Worm (Caenorhabditis elegans) whole organism, L3 larva: ENCODE results near the gene slc-25A10.
A peak's percentile ranks its signal among the peaks of the same experiment; 100 is the strongest.

Experiments
- R02D3.7 ChIP-seq: fragments of 150-350 bp; optimal IDR thresholded peaks from 2 replicates; lab custom pipeline; 2014; ENCODE audit warnings: missing biosample characterization, missing genetic modification characterization
- ZK546.5 ChIP-seq: sonication (generic microtip); optimal IDR thresholded peaks from 2 replicates; lab custom pipeline; 2017; ENCODE audit warnings: missing biosample characterization, missing genetic modification characterization
- aly-2 ChIP-seq: fragments of 150-350 bp; optimal IDR thresholded peaks from 2 replicates; lab custom pipeline; 2014; ENCODE audit warnings: missing biosample characterization, missing genetic modification characterization
- ama-1 ChIP-seq: fragments of 150-350 bp; optimal IDR thresholded peaks from 2 replicates; lab custom pipeline; 2018
- ceh-16 ChIP-seq: sonication (generic microtip); optimal IDR thresholded peaks from 2 replicates; lab custom pipeline; 2017; ENCODE audit warnings: missing biosample characterization, missing genetic modification characterization
- ceh-28 ChIP-seq: fragments of 150-350 bp; optimal IDR thresholded peaks from 2 replicates; lab custom pipeline; 2014; ENCODE audit warnings: missing biosample characterization, missing genetic modification reagents, missing genetic modification characterization
- ceh-82 ChIP-seq: fragments of 150-350 bp; optimal IDR thresholded peaks from 2 replicates; lab custom pipeline; 2014; ENCODE audit warnings: missing biosample characterization, missing genetic modification characterization
- ceh-9 ChIP-seq: sonication (generic microtip); optimal IDR thresholded peaks from 2 replicates; lab custom pipeline; 2018; ENCODE audit warnings: missing biosample characterization, missing genetic modification characterization
- daf-12 ChIP-seq: fragments of 150-350 bp; optimal IDR thresholded peaks from 2 replicates; lab custom pipeline; 2014; ENCODE audit warnings: missing biosample characterization, missing genetic modification reagents, missing genetic modification characterization
- egl-27 ChIP-seq: sonication (generic microtip); optimal IDR thresholded peaks from 4 replicates; lab custom pipeline; 2017; ENCODE audit warnings: missing biosample characterization, missing genetic modification reagents, missing genetic modification characterization
- egl-5 ChIP-seq: fragments of 150-350 bp; optimal IDR thresholded peaks from 2 replicates; lab custom pipeline; 2017; ENCODE audit warnings: missing biosample characterization, missing genetic modification reagents, missing genetic modification characterization, inconsistent platforms
- elt-1 ChIP-seq: fragments of 150-350 bp; optimal IDR thresholded peaks from 2 replicates; lab custom pipeline; 2014; ENCODE audit warnings: missing biosample characterization, missing genetic modification characterization
- elt-2 ChIP-seq: sonication (generic microtip); optimal IDR thresholded peaks from 2 replicates; lab custom pipeline; 2016; ENCODE audit warnings: missing genetic modification reagents, mild to moderate bottlenecking, missing genetic modification characterization, missing compliant biosample characterization
- elt-3 ChIP-seq, 3 experiments: fragments of 150-350 bp in 1 of 3; sonication (generic microtip) in 2 of 3; optimal IDR thresholded peaks; 2 replicates in 2 of 3; 4 replicates in 1 of 3; lab custom pipeline; 2014 to 2017; ENCODE audit warnings: missing biosample characterization in 3 of 3, missing genetic modification characterization in 3 of 3
- fkh-10 ChIP-seq: sonication (generic microtip); optimal IDR thresholded peaks from 2 replicates; lab custom pipeline; 2017; ENCODE audit warnings: missing biosample characterization, missing genetic modification reagents, missing genetic modification characterization
- fkh-2 ChIP-seq: fragments of 150-350 bp; optimal IDR thresholded peaks from 2 replicates; lab custom pipeline; 2014; ENCODE audit warnings: missing biosample characterization, missing genetic modification reagents, missing genetic modification characterization
- fos-1 ChIP-seq: fragments of 150-350 bp; optimal IDR thresholded peaks from 2 replicates; lab custom pipeline; 2014; ENCODE audit warnings: missing biosample characterization, missing genetic modification characterization
- hmg-11 ChIP-seq: sonication (generic microtip); optimal IDR thresholded peaks from 2 replicates; lab custom pipeline; 2016; ENCODE audit warnings: missing genetic modification characterization, missing compliant biosample characterization
- jun-1 ChIP-seq: fragments of 150-350 bp; optimal IDR thresholded peaks from 2 replicates; lab custom pipeline; 2014; ENCODE audit warnings: missing biosample characterization, missing genetic modification reagents, missing genetic modification characterization
- lin-15B ChIP-seq: fragments of 150-350 bp; optimal IDR thresholded peaks from 2 replicates; lab custom pipeline; 2014; ENCODE audit warnings: missing biosample characterization, missing genetic modification characterization
- lin-39 ChIP-seq: fragments of 150-350 bp; optimal IDR thresholded peaks from 2 replicates; lab custom pipeline; 2018; ENCODE audit warnings: missing biosample characterization, missing genetic modification reagents, missing genetic modification characterization
- lsy-12 ChIP-seq: sonication (generic microtip); optimal IDR thresholded peaks from 2 replicates; lab custom pipeline; 2016; ENCODE audit warnings: mild to moderate bottlenecking, missing genetic modification characterization, missing compliant biosample characterization
- mdl-1 ChIP-seq: fragments of 150-350 bp; optimal IDR thresholded peaks from 2 replicates; lab custom pipeline; 2014; ENCODE audit warnings: missing biosample characterization, missing genetic modification characterization
- mml-1 ChIP-seq: fragments of 150-350 bp; sonication (generic microtip); optimal IDR thresholded peaks from 3 replicates; lab custom pipeline; 2014; ENCODE audit warnings: missing biosample characterization, missing genetic modification characterization
- nfya-1 ChIP-seq: sonication (generic microtip); optimal IDR thresholded peaks from 2 replicates; lab custom pipeline; 2017; ENCODE audit warnings: missing genetic modification characterization, mild to moderate bottlenecking, missing compliant biosample characterization, antibody characterized with exemption, moderate library complexity; ENCODE audit not compliant: insufficient read depth
- nhr-11 ChIP-seq: fragments of 150-350 bp; optimal IDR thresholded peaks from 2 replicates; lab custom pipeline; 2014; ENCODE audit warnings: missing biosample characterization, missing genetic modification characterization
- nhr-12 ChIP-seq: fragments of 150-350 bp; optimal IDR thresholded peaks from 2 replicates; lab custom pipeline; 2014; ENCODE audit warnings: missing biosample characterization, missing genetic modification characterization
- nhr-23 ChIP-seq: fragments of 150-350 bp; optimal IDR thresholded peaks from 2 replicates; lab custom pipeline; 2014; ENCODE audit warnings: missing biosample characterization, missing genetic modification reagents, missing genetic modification characterization
- nhr-237 ChIP-seq: fragments of 150-350 bp; optimal IDR thresholded peaks from 2 replicates; lab custom pipeline; 2014; ENCODE audit warnings: missing biosample characterization, missing genetic modification characterization
- nhr-25 ChIP-seq: sonication (generic microtip); optimal IDR thresholded peaks from 2 replicates; lab custom pipeline; 2017; ENCODE audit warnings: missing biosample characterization, missing genetic modification characterization
- nhr-28 ChIP-seq: fragments of 150-350 bp; optimal IDR thresholded peaks from 2 replicates; lab custom pipeline; 2014; ENCODE audit warnings: missing biosample characterization, missing genetic modification characterization
- nhr-43 ChIP-seq: sonication (generic microtip); optimal IDR thresholded peaks from 2 replicates; lab custom pipeline; 2016; ENCODE audit warnings: mild to moderate bottlenecking, missing genetic modification characterization, missing compliant biosample characterization; ENCODE audit not compliant: poor library complexity, severe bottlenecking
- nhr-67 ChIP-seq: fragments of 150-350 bp; optimal IDR thresholded peaks from 2 replicates; lab custom pipeline; 2014; ENCODE audit warnings: missing biosample characterization, missing genetic modification characterization
- nhr-76 ChIP-seq: fragments of 150-350 bp; sonication (generic microtip); optimal IDR thresholded peaks from 5 replicates; lab custom pipeline; 2014; ENCODE audit warnings: missing biosample characterization, missing genetic modification characterization
- pha-4 ChIP-seq: fragments of 150-350 bp; optimal IDR thresholded peaks from 2 replicates; lab custom pipeline; 2014; ENCODE audit warnings: missing biosample characterization, missing genetic modification reagents, missing genetic modification characterization
- pqm-1 ChIP-seq: fragments of 150-350 bp; optimal IDR thresholded peaks from 2 replicates; lab custom pipeline; 2017; ENCODE audit warnings: missing biosample characterization, missing genetic modification characterization, inconsistent platforms
- sea-2 ChIP-seq: fragments of 150-350 bp; sonication (generic microtip); optimal IDR thresholded peaks from 4 replicates; lab custom pipeline; 2014; ENCODE audit warnings: missing biosample characterization, missing genetic modification reagents, missing genetic modification characterization
- skn-1 ChIP-seq: fragments of 150-350 bp; optimal IDR thresholded peaks from 2 replicates; lab custom pipeline; 2014; ENCODE audit warnings: missing biosample characterization, missing genetic modification characterization
- snpc-4 ChIP-seq: fragments of 150-350 bp; optimal IDR thresholded peaks from 2 replicates; lab custom pipeline; 2014; ENCODE audit warnings: missing biosample characterization, missing genetic modification characterization
- tbx-2 ChIP-seq: sonication (generic microtip); optimal IDR thresholded peaks from 2 replicates; lab custom pipeline; 2016; ENCODE audit warnings: mild to moderate bottlenecking, missing genetic modification characterization, missing compliant biosample characterization
- unc-39 ChIP-seq: sonication (generic microtip); optimal IDR thresholded peaks from 4 replicates; lab custom pipeline; 2017; ENCODE audit warnings: missing biosample characterization, missing genetic modification characterization
- unc-62 ChIP-seq: fragments of 150-350 bp; sonication (generic microtip); optimal IDR thresholded peaks from 4 replicates; lab custom pipeline; 2014; ENCODE audit warnings: missing biosample characterization, missing genetic modification reagents, missing genetic modification characterization
- zag-1 ChIP-seq: fragments of 150-350 bp; optimal IDR thresholded peaks from 2 replicates; lab custom pipeline; 2014; ENCODE audit warnings: missing biosample characterization, missing genetic modification characterization
- ztf-11 ChIP-seq: fragments of 150-350 bp; optimal IDR thresholded peaks from 2 replicates; lab custom pipeline; 2014; ENCODE audit warnings: missing biosample characterization, missing genetic modification characterization
- ztf-4 ChIP-seq: fragments of 150-350 bp; optimal IDR thresholded peaks from 2 replicates; lab custom pipeline; 2014; ENCODE audit warnings: missing biosample characterization, missing genetic modification characterization

The slc-25A10 gene

ce11 chrX:6744537-6744936 is 19.1 kb upstream of the slc-25A10 start:
- TF ChIP-seq tbx-2 (tag; lab: Kevin White, UChicago) (no peak), elt-2 (tag; lab: Kevin White, UChicago) (peak; percentile 96), elt-1 (tag; lab: Kevin White, UChicago) (no peak), fos-1 (tag; lab: Kevin White, UChicago) (peak; percentile 31), ceh-9 (tag; lab: Kevin White, UChicago) (no peak), R02D3.7 (tag; lab: Kevin White, UChicago) (no peak), ztf-4 (tag; lab: Kevin White, UChicago) (no peak), lsy-12 (tag; lab: Kevin White, UChicago) (no peak), fkh-2 (tag; lab: Kevin White, UChicago) (no peak), nhr-43 (tag; lab: Kevin White, UChicago) (peak; percentile 76), ceh-16 (tag; lab: Kevin White, UChicago) (no peak), nhr-28 (tag; lab: Kevin White, UChicago) (no peak), pqm-1 (tag; lab: Kevin White, UChicago) (peak; percentile 83), aly-2 (tag; lab: Kevin White, UChicago) (no peak), lin-39 (tag; lab: Kevin White, UChicago) (no peak), elt-3 (tag; optimal IDR thresholded peaks at IDR 0.05; lab: Kevin White, UChicago) (peak in 1 of 3 experiments; percentile 83), nhr-23 (peak; percentile 65), lin-15B (tag; lab: Kevin White, UChicago) (no peak), zag-1 (tag; lab: Kevin White, UChicago) (no peak), sea-2 (GFP tag; lab: Kevin White, UChicago) (no peak), nfya-1 (no peak), jun-1 (tag; lab: Kevin White, UChicago) (peak; percentile 78), unc-62 (GFP tag; lab: Kevin White, UChicago) (no peak), nhr-76 (tag; lab: Kevin White, UChicago) (no peak), unc-39 (tag; lab: Kevin White, UChicago) (no peak), nhr-67 (tag; lab: Kevin White, UChicago) (no peak), fkh-10 (no peak), ceh-28 (tag; lab: Kevin White, UChicago) (no peak), pha-4 (tag; lab: Kevin White, UChicago) (peak; percentile 12), mdl-1 (tag; lab: Kevin White, UChicago) (peak; percentile 72), ama-1 (lab: Kevin White, UChicago) (peak; percentile 37)

DNA sequence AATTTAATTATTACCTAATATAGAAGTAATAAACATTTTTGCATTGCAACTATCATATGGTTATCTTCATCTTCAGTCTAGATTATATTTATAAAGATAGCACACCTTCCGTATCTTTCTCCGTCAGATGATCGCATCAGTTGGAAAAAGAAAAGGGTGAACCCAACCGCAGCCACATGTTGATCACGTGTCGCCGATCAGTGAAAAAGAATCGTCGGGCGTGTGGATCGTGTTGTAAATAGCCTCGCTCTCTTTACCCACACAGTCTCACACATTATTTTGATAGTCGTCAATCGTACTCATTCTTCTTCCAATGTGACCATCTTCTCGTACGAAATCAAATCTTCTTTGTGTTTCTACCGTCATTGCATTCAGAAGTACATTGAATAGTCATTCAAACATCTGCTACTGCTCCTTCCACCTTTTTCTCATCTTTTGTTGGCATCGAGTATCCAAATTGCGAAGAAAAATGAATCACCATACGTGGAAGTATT is 18.4 kb upstream of the slc-25A10 start:
- TF ChIP-seq pha-4 (tag; lab: Kevin White, UChicago) (peak; percentile 94), lin-15B (tag; lab: Kevin White, UChicago) (no peak), aly-2 (tag; lab: Kevin White, UChicago) (no peak), ama-1 (lab: Kevin White, UChicago) (peak; percentile 99), lsy-12 (tag; lab: Kevin White, UChicago) (peak; percentile 89), lin-39 (tag; lab: Kevin White, UChicago) (peak; percentile 17), nhr-23 (peak; percentile 97), ceh-9 (tag; lab: Kevin White, UChicago) (no peak), snpc-4 (tag; lab: Kevin White, UChicago) (peak; percentile 46), egl-27 (tag; lab: Kevin White, UChicago) (peak; percentile 91), zag-1 (tag; lab: Kevin White, UChicago) (no peak), unc-39 (tag; lab: Kevin White, UChicago) (no peak), skn-1 (tag; lab: Kevin White, UChicago) (no peak), mdl-1 (tag; lab: Kevin White, UChicago) (peak; percentile 99), ceh-82 (tag; lab: Kevin White, UChicago) (peak; percentile 31), nhr-237 (tag; lab: Kevin White, UChicago) (no peak), ztf-11 (tag; lab: Kevin White, UChicago) (no peak), nfya-1 (peak; percentile 85), R02D3.7 (tag; lab: Kevin White, UChicago) (peak; percentile 59), jun-1 (tag; lab: Kevin White, UChicago) (peak; percentile 76), sea-2 (GFP tag; lab: Kevin White, UChicago) (no peak), ZK546.5 (tag; lab: Kevin White, UChicago) (no peak), ceh-28 (tag; lab: Kevin White, UChicago) (peak; percentile 71), nhr-11 (peak; percentile 68), ceh-16 (tag; lab: Kevin White, UChicago) (no peak), fos-1 (tag; lab: Kevin White, UChicago) (peak; percentile 82), nhr-43 (tag; lab: Kevin White, UChicago) (peak; percentile 88), fkh-2 (tag; lab: Kevin White, UChicago) (no peak), tbx-2 (tag; lab: Kevin White, UChicago) (peak; percentile 90), nhr-12 (tag; lab: Kevin White, UChicago) (no peak), nhr-28 (tag; lab: Kevin White, UChicago) (peak; percentile 67), egl-5 (tag; lab: Kevin White, UChicago) (peak; percentile 80), hmg-11 (tag; lab: Kevin White, UChicago) (no peak), daf-12 (no peak), unc-62 (GFP tag; lab: Kevin White, UChicago) (peak; percentile 80), nhr-25 (tag; lab: Kevin White, UChicago) (peak; percentile 98), mml-1 (peak; percentile 92), ztf-4 (tag; lab: Kevin White, UChicago) (peak; percentile 85), elt-2 (tag; lab: Kevin White, UChicago) (peak; percentile 98), elt-1 (tag; lab: Kevin White, UChicago) (peak; percentile 98), nhr-76 (tag; lab: Kevin White, UChicago) (peak; percentile 16), fkh-10 (no peak), nhr-67 (tag; lab: Kevin White, UChicago) (no peak), pqm-1 (tag; lab: Kevin White, UChicago) (peak; percentile 89), elt-3 (tag; optimal IDR thresholded peaks at IDR 0.05; lab: Kevin White, UChicago) (peak; percentile 75 to 89 (median 84))
